Fruit fly (Drosophila melanogaster) whole organism, embryonic: ENCODE measurements around the gene CG10996.

Source experiments
- C15 ChIP-seq: fragments of 200-800 bp; sonication (Bioruptor generic); IDR thresholded peaks from 3 replicates; pipeline ENCODE4 v1.3.6; 2022; ENCODE audit warnings: missing biosample characterization, missing genetic modification characterization
- CG11398 ChIP-seq: fragments of 200-800 bp; sonication (Bioruptor generic); optimal IDR thresholded peaks from 2 replicates; lab custom pipeline; 2016; ENCODE audit warnings: missing biosample characterization, missing genetic modification characterization
- CG12104 ChIP-seq: fragments of 200-800 bp; sonication (Bioruptor generic); optimal IDR thresholded peaks from 3 replicates; lab custom pipeline; 2016; ENCODE audit warnings: missing biosample characterization, missing genetic modification characterization
- CG12236 ChIP-seq: fragments of 200-800 bp; sonication (Bioruptor generic); optimal IDR thresholded peaks from 2 replicates; lab custom pipeline; 2016; ENCODE audit warnings: missing biosample characterization, missing genetic modification characterization
- CG13894 ChIP-seq: fragments of 200-800 bp; sonication (Bioruptor generic); optimal IDR thresholded peaks from 3 replicates; lab custom pipeline; 2018; ENCODE audit warnings: missing biosample characterization, mild to moderate bottlenecking, missing genetic modification characterization, moderate library complexity
- CG14014 ChIP-seq: fragments of 200-800 bp; sonication (Bioruptor generic); IDR thresholded peaks from 2 replicates; pipeline ENCODE4 v1.3.6; 2022; ENCODE audit warnings: missing biosample characterization, missing genetic modification characterization
- CG14050 ChIP-seq: fragments of 200-800 bp; sonication (Bioruptor generic); IDR thresholded peaks from 3 replicates; pipeline ENCODE4 v1.3.6; 2022; ENCODE audit warnings: missing biosample characterization, missing genetic modification characterization
- CG15073 ChIP-seq: fragments of 200-800 bp; sonication (Bioruptor generic); optimal IDR thresholded peaks from 2 replicates; lab custom pipeline; 2016; ENCODE audit warnings: missing biosample characterization, missing genetic modification characterization
- CG15514 ChIP-seq: fragments of 200-800 bp; sonication (Bioruptor generic); optimal IDR thresholded peaks from 3 replicates; lab custom pipeline; 2017; ENCODE audit warnings: missing biosample characterization, missing genetic modification characterization, mild to moderate bottlenecking, moderate library complexity, missing genetic modification reagents
- CG16779 ChIP-seq: fragments of 200-800 bp; sonication (Bioruptor generic); IDR thresholded peaks from 2 replicates; pipeline ENCODE4 v1.3.6; 2022; ENCODE audit warnings: missing biosample characterization, missing genetic modification characterization
- CG1832 ChIP-seq: fragments of 200-800 bp; sonication (Bioruptor generic); optimal IDR thresholded peaks from 2 replicates; lab custom pipeline; 2017; ENCODE audit warnings: missing biosample characterization, mild to moderate bottlenecking, missing genetic modification characterization, inconsistent platforms
- CG18476 ChIP-seq: fragments of 200-800 bp; sonication (Bioruptor generic); optimal IDR thresholded peaks from 2 replicates; lab custom pipeline; 2016; ENCODE audit warnings: missing biosample characterization, mild to moderate bottlenecking, missing genetic modification characterization
- CG2120 ChIP-seq: fragments of 200-800 bp; sonication (Bioruptor generic); optimal IDR thresholded peaks from 3 replicates; lab custom pipeline; 2016; ENCODE audit warnings: missing biosample characterization, missing genetic modification characterization
- CG2202 ChIP-seq: fragments of 200-800 bp; sonication (Bioruptor generic); optimal IDR thresholded peaks from 2 replicates; lab custom pipeline; 2018; ENCODE audit warnings: missing biosample characterization, mild to moderate bottlenecking, missing genetic modification characterization
- CG2712 ChIP-seq: fragments of 200-800 bp; optimal IDR thresholded peaks from 3 replicates; lab custom pipeline; 2019; ENCODE audit warnings: missing biosample characterization, mild to moderate bottlenecking, missing genetic modification characterization, moderate library complexity
- CG3726 ChIP-seq: fragments of 200-800 bp; sonication (Bioruptor generic); IDR thresholded peaks from 3 replicates; pipeline ENCODE4, ENCODE4 v1.3.6; 2022; ENCODE audit warnings: missing biosample characterization, missing genetic modification characterization
- CG4424 ChIP-seq: fragments of 200-800 bp; sonication (Bioruptor generic); optimal IDR thresholded peaks from 3 replicates; lab custom pipeline; 2016; ENCODE audit warnings: missing biosample characterization, missing genetic modification characterization
- CG4617 ChIP-seq: fragments of 200-800 bp; sonication (Bioruptor generic); optimal IDR thresholded peaks from 3 replicates; lab custom pipeline; 2016; ENCODE audit warnings: missing biosample characterization, missing genetic modification characterization, borderline replicate concordance
- CG6689 ChIP-seq: fragments of 200-800 bp; sonication (Bioruptor generic); IDR thresholded peaks from 2 replicates; pipeline ENCODE4 v1.3.6; 2022; ENCODE audit warnings: missing biosample characterization, missing genetic modification characterization
- CG6813 ChIP-seq: fragments of 200-800 bp; sonication (Bioruptor generic); optimal IDR thresholded peaks from 2 replicates; lab custom pipeline; 2017; ENCODE audit warnings: missing biosample characterization, missing genetic modification characterization, mild to moderate bottlenecking, moderate library complexity, missing genetic modification reagents
- CG7839 ChIP-seq: fragments of 200-800 bp; sonication (Bioruptor generic); optimal IDR thresholded peaks from 3 replicates; lab custom pipeline; 2018; ENCODE audit warnings: missing biosample characterization, mild to moderate bottlenecking, missing genetic modification characterization, moderate library complexity
- CG8765 ChIP-seq: fragments of 200-800 bp; sonication (Bioruptor generic); IDR thresholded peaks from 2 replicates; pipeline ENCODE4 v1.3.6; 2022; ENCODE audit warnings: missing biosample characterization, missing genetic modification characterization
- CG9797 ChIP-seq: fragments of 200-800 bp; sonication (Bioruptor generic); optimal IDR thresholded peaks from 3 replicates; lab custom pipeline; 2018; ENCODE audit warnings: missing biosample characterization, mild to moderate bottlenecking, missing genetic modification characterization
- CG9817 ChIP-seq: fragments of 200-800 bp; sonication (Bioruptor generic); optimal IDR thresholded peaks from 2 replicates; lab custom pipeline; 2018; ENCODE audit warnings: missing biosample characterization, mild to moderate bottlenecking, missing genetic modification characterization, moderate library complexity
- CG9932 ChIP-seq: fragments of 200-800 bp; sonication (Bioruptor generic); IDR thresholded peaks from 2 replicates; pipeline ENCODE4 v1.3.6; 2022; ENCODE audit warnings: missing biosample characterization, missing genetic modification characterization
- CkIIα-i1 ChIP-seq: fragments of 200-800 bp; sonication (Bioruptor generic); IDR thresholded peaks from 2 replicates; pipeline ENCODE4 v1.3.6; 2022; ENCODE audit warnings: missing biosample characterization, missing genetic modification characterization
- D19A ChIP-seq: fragments of 200-800 bp; optimal IDR thresholded peaks from 3 replicates; lab custom pipeline; 2019; ENCODE audit warnings: missing biosample characterization, mild to moderate bottlenecking, missing genetic modification characterization, moderate library complexity
- E2f1 ChIP-seq: fragments of 200-800 bp; sonication (Bioruptor generic); IDR thresholded peaks from 2 replicates; pipeline ENCODE4 v1.3.6; 2022; ENCODE audit warnings: missing biosample characterization, missing genetic modification characterization
- ERR ChIP-seq: fragments of 200-800 bp; sonication (Bioruptor generic); optimal IDR thresholded peaks from 2 replicates; lab custom pipeline; 2016; ENCODE audit warnings: missing biosample characterization, missing genetic modification characterization
- GATAe ChIP-seq: fragments of 200-800 bp; sonication (Bioruptor generic); conservative IDR thresholded peaks from 2 replicates; pipeline ENCODE4 v1.3.6; 2022; ENCODE audit warnings: missing biosample characterization, missing genetic modification characterization
- HLH3B ChIP-seq: fragments of 200-800 bp; sonication (Bioruptor generic); IDR thresholded peaks from 2 replicates; pipeline ENCODE4 v1.3.6; 2022; ENCODE audit warnings: missing biosample characterization, missing genetic modification characterization
- HLH54F ChIP-seq: fragments of 200-800 bp; sonication (Bioruptor generic); optimal IDR thresholded peaks from 3 replicates; lab custom pipeline; 2016; ENCODE audit warnings: missing biosample characterization, missing genetic modification characterization
- Hmr ChIP-seq: fragments of 200-800 bp; sonication (Bioruptor generic); optimal IDR thresholded peaks from 3 replicates; lab custom pipeline; 2017; ENCODE audit warnings: mild to moderate bottlenecking, missing biosample characterization, missing genetic modification reagents, missing genetic modification characterization
- Lpt ChIP-seq: fragments of >200 bp; optimal IDR thresholded peaks from 2 replicates; lab custom pipeline; 2018; ENCODE audit warnings: missing biosample characterization, missing genetic modification characterization
- MBD-R2 ChIP-seq: fragments of 200-800 bp; sonication (Bioruptor generic); IDR thresholded peaks from 2 replicates; pipeline ENCODE4 v1.3.6; 2022; ENCODE audit warnings: missing biosample characterization, missing genetic modification characterization
- NK7.1 ChIP-seq: fragments of 200-800 bp; sonication (Bioruptor generic); optimal IDR thresholded peaks from 3 replicates; lab custom pipeline; 2016; ENCODE audit warnings: missing biosample characterization, missing genetic modification characterization
- Neu2 ChIP-seq: fragments of 200-800 bp; sonication (Bioruptor generic); optimal IDR thresholded peaks from 3 replicates; lab custom pipeline; 2016; ENCODE audit warnings: missing biosample characterization, missing genetic modification characterization, borderline replicate concordance
- Taf1 ChIP-seq: fragments of 200-800 bp; sonication (Bioruptor generic); IDR thresholded peaks from 2 replicates; pipeline ENCODE4 v1.3.6; 2022; ENCODE audit warnings: missing biosample characterization, missing genetic modification characterization
- ap ChIP-seq: fragments of 200-800 bp; sonication (Bioruptor generic); IDR thresholded peaks from 2 replicates; pipeline ENCODE4 v1.3.6; 2022; ENCODE audit warnings: missing biosample characterization, missing genetic modification characterization
- bbx ChIP-seq: fragments of 200-800 bp; sonication (Bioruptor generic); IDR thresholded peaks from 2 replicates; pipeline ENCODE4 v1.3.6; 2022; ENCODE audit warnings: missing biosample characterization, missing genetic modification characterization; ENCODE audit not compliant: partially characterized antibody
- da ChIP-seq: fragments of 200-800 bp; sonication (Bioruptor generic); optimal IDR thresholded peaks from 2 replicates; lab custom pipeline; 2016; ENCODE audit warnings: missing biosample characterization, missing genetic modification characterization
- eyg ChIP-seq: fragments of 200-800 bp; sonication (Bioruptor generic); optimal IDR thresholded peaks from 3 replicates; lab custom pipeline; 2016; ENCODE audit warnings: missing biosample characterization, missing genetic modification characterization
- fd102C ChIP-seq: fragments of 200-800 bp; sonication (Bioruptor generic); optimal IDR thresholded peaks from 2 replicates; lab custom pipeline; 2018; ENCODE audit warnings: missing biosample characterization, mild to moderate bottlenecking, missing genetic modification characterization, moderate library complexity
- gcm2 ChIP-seq: fragments of 200-800 bp; sonication (Bioruptor generic); optimal IDR thresholded peaks from 2 replicates; lab custom pipeline; 2016; ENCODE audit warnings: missing biosample characterization, missing genetic modification characterization
- kay ChIP-seq: fragments of 200-800 bp; sonication (Bioruptor generic); optimal IDR thresholded peaks from 2 replicates; lab custom pipeline; 2016; ENCODE audit warnings: missing biosample characterization, missing genetic modification characterization
- kni ChIP-seq: fragments of 200-800 bp; sonication (Bioruptor generic); optimal IDR thresholded peaks from 3 replicates; lab custom pipeline; 2017; ENCODE audit warnings: mild to moderate bottlenecking, missing biosample characterization, missing genetic modification reagents, missing genetic modification characterization
- knrl ChIP-seq: fragments of 200-800 bp; sonication (Bioruptor generic); IDR thresholded peaks from 3 replicates; pipeline ENCODE4 v1.3.6; 2022; ENCODE audit warnings: missing biosample characterization, missing genetic modification characterization; ENCODE audit not compliant: partially characterized antibody
- lilli ChIP-seq: fragments of 200-800 bp; sonication (Bioruptor generic); optimal IDR thresholded peaks from 3 replicates; lab custom pipeline; 2016; ENCODE audit warnings: missing biosample characterization, missing genetic modification characterization
- odd ChIP-seq: fragments of 200-800 bp; sonication (Bioruptor generic); optimal IDR thresholded peaks from 2 replicates; lab custom pipeline; 2017; ENCODE audit warnings: missing biosample characterization, mild to moderate bottlenecking, missing genetic modification characterization
- p53 ChIP-seq: fragments of 200-800 bp; sonication (Bioruptor generic); optimal IDR thresholded peaks from 2 replicates; lab custom pipeline; 2016; ENCODE audit warnings: missing biosample characterization, missing genetic modification characterization
- pfk ChIP-seq: fragments of 200-800 bp; sonication (Bioruptor generic); optimal IDR thresholded peaks from 2 replicates; lab custom pipeline; 2018; ENCODE audit warnings: missing biosample characterization, mild to moderate bottlenecking, missing genetic modification characterization, moderate library complexity
- toy ChIP-seq: fragments of 200-800 bp; sonication (Bioruptor generic); IDR thresholded peaks from 2 replicates; pipeline ENCODE4 v1.3.6; 2022; ENCODE audit warnings: missing biosample characterization, missing genetic modification characterization

CG10996 gene

DNA sequence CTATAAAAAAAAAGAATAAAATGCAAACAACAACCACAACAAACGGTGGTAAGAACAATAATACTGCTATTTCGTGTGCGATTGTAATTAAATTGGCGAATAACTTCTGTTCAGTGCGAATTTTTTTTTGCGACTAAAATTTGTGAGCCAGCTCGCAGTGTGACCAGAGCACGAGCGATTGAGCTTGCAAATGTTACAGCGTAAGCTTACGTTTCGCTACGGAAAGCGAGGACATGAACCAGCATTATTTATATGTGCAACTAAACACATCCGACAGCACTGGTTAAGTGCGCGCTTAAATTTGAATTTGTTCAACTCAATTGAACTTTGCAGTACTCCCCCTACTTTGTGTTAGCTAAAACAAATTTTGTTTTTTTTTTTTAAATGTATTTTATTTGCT, 48.3 kb upstream of the CG10996 start, which contains the start of gene AMPdeam (continued):
- TF ChIP-seq CG12236 (GFP tag; lab: Kevin White, UChicago) (no peak), CG6689 (GFP tag; lab: Robert Waterston, UW) (no peak), CG16779 (no peak), CG12104 (GFP tag; lab: Kevin White, UChicago) (no peak), CG4424 (peak; percentile 3), C15 (GFP tag; lab: Robert Waterston, UW) (no peak), pfk (no peak), D19A (no peak), CG14014 (GFP tag; lab: Robert Waterston, UW) (no peak), Lpt (no peak), bbx (GFP tag; lab: Robert Waterston, UW) (no peak), CG6813 (GFP tag; lab: Kevin White, UChicago) (no peak), odd (GFP tag; lab: Kevin White, UChicago) (no peak), CG7839 (tag; lab: Kevin White, UChicago) (no peak), kay (GFP tag; lab: Kevin White, UChicago) (no peak), CG1832 (GFP tag; lab: Kevin White, UChicago) (no peak), Neu2 (GFP tag; lab: Kevin White, UChicago) (no peak), CG8765 (GFP tag; lab: Robert Waterston, UW) (no peak), CG2202 (tag; lab: Kevin White, UChicago) (no peak), CG13894 (tag; lab: Kevin White, UChicago) (no peak), knrl (GFP tag; lab: Robert Waterston, UW) (0 out of 3 replicates have a peak, but pooled peaks have one; percentile 47), CG14050 (GFP tag; lab: Robert Waterston, UW) (no peak), eyg (GFP tag; lab: Kevin White, UChicago) (no peak), CG9932 (no peak; the same call in 1 of the 2 replicates), ap (no peak), HLH3B (GFP tag; lab: Robert Waterston, UW) (no peak), CG15514 (GFP tag; lab: Kevin White, UChicago) (peak; percentile 92), CkIIα-i1 (GFP tag; lab: Robert Waterston, UW) (no peak), CG9817 (tag; lab: Kevin White, UChicago) (no peak), CG15073 (GFP tag; lab: Kevin White, UChicago) (no peak), gcm2 (GFP tag; lab: Kevin White, UChicago) (no peak), Hmr (no peak), CG2712 (tag; lab: Kevin White, UChicago) (no peak), fd102C (GFP tag; lab: Kevin White, UChicago) (no peak), p53 (GFP tag; lab: Kevin White, UChicago) (no peak), NK7.1 (GFP tag; lab: Kevin White, UChicago) (no peak), E2f1 (GFP tag; lab: Robert Waterston, UW) (no peak), GATAe (no peak), CG18476 (no peak), CG4617 (no peak), HLH54F (no peak), da (GFP tag; lab: Kevin White, UChicago) (no peak), CG2120 (GFP tag; lab: Kevin White, UChicago) (peak; percentile 61), lilli (GFP tag; lab: Kevin White, UChicago) (peak; percentile 36), CG11398 (GFP tag; lab: Kevin White, UChicago) (no peak), MBD-R2 (GFP tag; lab: Robert Waterston, UW) (no peak), toy (GFP tag; lab: Robert Waterston, UW) (no peak), kni (GFP tag; lab: Kevin White, UChicago) (no peak), CG9797 (GFP tag; lab: Kevin White, UChicago) (peak; percentile 54), CG3726 (GFP tag; lab: Robert Waterston, UW) (no peak), Taf1 (GFP tag; lab: Robert Waterston, UW) (no peak), ERR (GFP tag; lab: Kevin White, UChicago) (no peak)
